Fruit fly (Drosophila melanogaster): Measurements from ENCODE around the gene Desi.
A peak's percentile ranks its signal among the peaks of the same experiment; 100 is the strongest.

Desi gene

dm6 chr3R:10815032-10815431 is 35.7 kb downstream of the Desi start, which contains the start of the genes CG14693 and TTLL15:
Gene CG14693, minus strand, starts transcription at chr3R:10815047.
Gene TTLL15, plus strand, starts transcription at chr3R:10815288.
- TF ChIP-seq dl (GFP tag; optimal IDR thresholded peaks at IDR 0.05; ENCODE audit: insufficient read depth in 1 of 2, partially characterized antibody in 2 of 2) (no peak), Myc (optimal IDR thresholded peaks at IDR 0.05) (peak; percentile 48)

dm6 chr3R:10826796-10827524 is 47.6 kb downstream of the Desi start, which contains the start of gene Cad86C:
Gene Cad86C, plus strand, starts transcription at chr3R:10827079.
- TF ChIP-seq brk (GFP tag; optimal IDR thresholded peaks at IDR 0.05) (peak; percentile 28), dmrt93B (GFP tag; optimal IDR thresholded peaks at IDR 0.05) (no peak), Vsx2 (GFP tag; optimal IDR thresholded peaks at IDR 0.05; ENCODE audit: partially characterized antibody) (peak; percentile 93), Hr83 (GFP tag; optimal IDR thresholded peaks at IDR 0.05; ENCODE audit: poor library complexity, severe bottlenecking) (peak; percentile 25), CrebA (GFP tag; optimal IDR thresholded peaks at IDR 0.05; ENCODE audit: borderline replicate concordance) (peak; percentile 4), rgr (GFP tag; optimal IDR thresholded peaks at IDR 0.05) (peak; percentile 6), sv (GFP tag; optimal IDR thresholded peaks at IDR 0.05) (no peak), dl (GFP tag; optimal IDR thresholded peaks at IDR 0.05; ENCODE audit: insufficient read depth in 1 of 2, partially characterized antibody in 2 of 2) (peak; percentile 77 to 93), Dif (GFP tag; optimal IDR thresholded peaks at IDR 0.05; ENCODE audit: partially characterized antibody) (peak; percentile 93), sage (GFP tag; optimal IDR thresholded peaks at IDR 0.05) (peak; percentile 11), HLH106 (tag; optimal IDR thresholded peaks at IDR 0.05) (no peak), h (GFP tag; optimal IDR thresholded peaks at IDR 0.05) (peak; percentile 33), Rel (GFP tag; optimal IDR thresholded peaks at IDR 0.05) (peak; percentile 67), Rel (tag; optimal IDR thresholded peaks at IDR 0.05) (no peak)

dm6 chr3R:10828688-10829087 is 49.3 kb downstream of the Desi start:
- TF ChIP-seq Rel (GFP tag; optimal IDR thresholded peaks at IDR 0.05) (peak; percentile 8), Rel (tag; optimal IDR thresholded peaks at IDR 0.05) (no peak), foxo (GFP tag; optimal IDR thresholded peaks at IDR 0.05) (no peak)

- TF ChIP-seq psq (GFP tag; optimal IDR thresholded peaks at IDR 0.05) (no peak), HLH106 (tag; optimal IDR thresholded peaks at IDR 0.05) (no peak), Dfd (GFP tag; optimal IDR thresholded peaks at IDR 0.05) (no peak), pan (optimal IDR thresholded peaks at IDR 0.05) (no peak), dl (GFP tag; optimal IDR thresholded peaks at IDR 0.05; ENCODE audit: insufficient read depth in 1 of 2, partially characterized antibody in 2 of 2) (no peak), jim (GFP tag; optimal IDR thresholded peaks at IDR 0.05) (no peak), CG9705 (GFP tag; optimal IDR thresholded peaks at IDR 0.05) (no peak), sage (GFP tag; optimal IDR thresholded peaks at IDR 0.05) (no peak), Sp1 (GFP tag; optimal IDR thresholded peaks at IDR 0.05) (no peak), CG32264 (GFP tag; optimal IDR thresholded peaks at IDR 0.05) (no peak)
These were observed 50.4 kb downstream of the Desi start for dm6 chr3R:10829746-10830145.

Data from whole organism, wandering third instar larva.